Worm (Caenorhabditis elegans): Measurements from ENCODE around the gene srg-29.

The srg-29 gene

DNA sequence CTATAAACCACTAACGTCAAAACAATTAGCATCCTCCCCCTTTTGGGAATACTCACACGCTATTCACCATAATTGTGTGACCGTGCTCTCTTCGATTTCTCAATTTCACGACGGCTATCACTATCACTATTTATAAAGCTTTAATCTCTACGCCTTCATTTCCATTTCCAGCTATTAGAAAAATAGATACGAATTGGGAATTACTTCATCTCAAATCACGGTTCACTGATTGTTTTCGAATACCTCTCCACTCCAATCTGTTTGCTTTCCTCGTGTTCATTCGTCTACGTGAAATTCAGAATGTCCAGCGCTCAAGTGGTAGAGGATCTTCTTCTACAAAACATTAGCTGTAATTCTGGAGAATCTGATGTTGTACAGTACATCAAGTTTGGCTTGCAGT lies at the start of gene srg-29:
srg-29 (plus strand) TSS at position 301 of the 400 bp plus-strand sequence.
- no peak for TF ChIP-seq W03F9.2 (tag; optimal IDR thresholded peaks at IDR 0.05)
- no peak for TF ChIP-seq him-1 (tag; optimal IDR thresholded peaks at IDR 0.05)
- no peak for TF ChIP-seq dao-5 (tag; optimal IDR thresholded peaks at IDR 0.05)

DNA sequence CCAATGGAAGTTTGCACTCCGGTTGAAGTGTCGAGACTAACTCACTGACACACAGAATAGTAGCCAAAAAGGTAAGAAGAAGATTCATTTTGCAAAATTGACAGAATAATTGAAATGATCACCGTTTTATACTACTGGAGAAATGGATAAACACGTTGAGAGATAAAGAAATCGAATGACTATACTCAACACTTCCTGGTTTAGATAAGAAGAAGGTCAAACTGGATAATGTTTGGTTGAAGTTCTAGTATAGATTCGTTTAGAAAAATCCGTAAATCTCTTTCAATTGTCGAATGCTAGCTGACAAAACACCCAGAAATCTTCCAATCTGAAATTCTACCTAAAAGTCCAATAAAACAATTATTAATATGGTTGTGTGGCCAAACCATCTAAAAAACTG lies 49.7 kb upstream of the srg-29 start, which contains the start of gene Y49G5A.1:
Y49G5A.1 (minus strand) TSS at position 101 of the 400 bp plus-strand sequence.
- TF ChIP-seq him-1 (tag; optimal IDR thresholded peaks at IDR 0.05) (no peak), W03F9.2 (tag; optimal IDR thresholded peaks at IDR 0.05) (no peak), dao-5 (tag; optimal IDR thresholded peaks at IDR 0.05) (no peak)

DNA sequence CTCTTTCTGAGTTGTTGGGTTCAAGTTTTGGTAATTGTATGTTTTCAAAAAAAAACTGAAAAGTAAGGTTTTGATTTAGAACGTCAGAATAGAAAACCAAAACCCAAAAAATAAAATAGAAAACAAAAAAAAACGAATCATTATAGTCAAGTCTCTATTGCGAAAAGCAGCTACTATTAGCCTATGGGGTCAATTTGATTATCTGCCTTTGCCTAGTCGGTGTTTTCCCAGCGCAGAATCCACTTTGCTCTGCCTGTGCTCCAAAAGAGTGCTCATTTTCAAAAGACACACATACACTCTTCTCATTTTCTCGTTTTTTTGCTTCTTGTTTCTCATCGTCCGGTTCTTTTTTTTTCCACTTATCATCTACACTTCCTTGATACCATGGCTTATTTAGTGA lies 48.3 kb upstream of the srg-29 start:
- no peak for TF ChIP-seq him-1 (tag; optimal IDR thresholded peaks at IDR 0.05)
- TF ChIP-seq W03F9.2 (tag; optimal IDR thresholded peaks at IDR 0.05) = no peak
- no peak for TF ChIP-seq dao-5 (tag; optimal IDR thresholded peaks at IDR 0.05)

DNA sequence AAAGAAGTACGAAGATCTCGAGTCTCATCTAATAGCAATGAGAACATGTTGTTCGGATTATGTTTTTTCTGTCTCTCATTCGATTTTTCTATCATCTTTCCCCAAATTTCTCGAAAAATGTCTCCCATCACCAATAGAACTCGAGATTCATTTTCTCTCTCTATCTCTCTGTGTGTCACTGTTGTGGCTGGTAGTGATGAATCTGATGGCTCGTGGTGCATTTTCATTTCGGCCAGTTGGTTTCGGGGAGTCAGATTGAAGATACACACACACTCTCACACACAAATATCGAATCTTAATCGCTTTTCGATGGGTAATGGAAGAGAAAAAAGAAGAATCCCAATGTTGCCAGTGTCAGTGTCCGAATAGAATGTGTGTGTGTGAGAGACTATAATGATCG lies 41.0 kb upstream of the srg-29 start:
- TF ChIP-seq him-1 (tag; optimal IDR thresholded peaks at IDR 0.05) = no peak
- TF ChIP-seq W03F9.2 (tag; optimal IDR thresholded peaks at IDR 0.05) = no peak

DNA sequence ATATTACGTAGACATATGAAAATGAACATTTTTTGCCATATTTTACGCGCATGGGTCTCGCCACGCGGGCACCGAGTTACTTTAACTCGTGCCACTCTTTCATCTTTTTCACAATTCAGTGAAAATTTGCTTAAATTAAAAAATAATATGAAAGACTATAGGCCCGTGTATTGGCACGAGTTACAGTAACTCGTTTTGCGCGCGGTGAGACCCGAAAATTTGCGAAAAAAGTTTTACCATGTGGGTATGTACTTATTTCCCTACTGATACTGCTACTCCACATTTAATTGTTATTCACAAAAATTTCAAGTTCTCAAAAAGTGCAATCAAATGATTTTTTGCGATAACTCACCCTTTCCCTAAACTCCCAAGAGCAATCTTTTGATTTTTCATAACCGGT lies 39.2 kb upstream of the srg-29 start:
- TF ChIP-seq him-1 (tag; optimal IDR thresholded peaks at IDR 0.05) = no peak
- TF ChIP-seq W03F9.2 (tag; optimal IDR thresholded peaks at IDR 0.05) = no peak
- TF ChIP-seq dao-5 (tag; optimal IDR thresholded peaks at IDR 0.05) = no peak

DNA sequence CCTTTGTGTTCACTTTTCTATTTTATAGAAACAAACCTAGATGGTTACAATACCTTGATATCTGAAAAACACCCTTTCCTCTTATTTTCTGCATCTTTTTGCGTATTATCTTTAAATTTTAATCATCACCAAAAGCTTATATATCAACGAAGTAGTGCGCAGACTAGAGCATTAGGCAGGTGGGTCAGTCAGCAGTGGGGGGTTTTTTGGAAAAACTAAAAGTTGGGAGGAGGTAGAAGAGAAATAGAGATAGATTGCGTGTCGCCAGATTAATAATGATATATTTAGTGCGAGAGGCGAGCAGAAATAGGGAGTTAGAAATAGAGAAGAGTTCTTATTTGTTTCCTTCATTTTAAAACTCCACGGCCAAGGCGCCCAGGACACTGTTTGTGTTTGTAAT lies 35.8 kb upstream of the srg-29 start:
- TF ChIP-seq dao-5 (tag; optimal IDR thresholded peaks at IDR 0.05) (no peak), him-1 (tag; optimal IDR thresholded peaks at IDR 0.05) (no peak), W03F9.2 (tag; optimal IDR thresholded peaks at IDR 0.05) (no peak)

DNA sequence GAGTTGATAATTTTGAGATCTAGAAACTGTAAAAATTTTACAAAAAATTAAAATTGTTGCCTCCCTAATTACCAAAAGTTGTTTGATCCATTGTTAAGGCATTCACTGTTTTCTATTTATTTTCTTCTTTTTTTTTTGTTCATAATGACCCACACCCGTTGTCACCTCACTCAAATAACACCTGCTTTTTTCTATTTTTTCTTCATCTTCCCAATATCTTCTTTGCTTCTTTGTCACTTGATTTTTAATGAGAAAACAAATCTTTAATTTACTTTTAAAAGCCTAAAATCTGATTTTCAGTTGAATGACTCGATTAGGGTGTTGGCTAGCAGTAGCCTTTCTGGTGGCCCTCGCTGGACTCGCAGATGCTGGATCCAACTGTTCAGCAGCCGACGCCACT lies 33.6 kb upstream of the srg-29 start, which contains the start of gene ncx-2:
ncx-2 (plus strand) TSS at position 301 of the 400 bp plus-strand sequence.
- TF ChIP-seq W03F9.2 (tag; optimal IDR thresholded peaks at IDR 0.05) (no peak), him-1 (tag; optimal IDR thresholded peaks at IDR 0.05) (no peak), dao-5 (tag; optimal IDR thresholded peaks at IDR 0.05) (no peak)

DNA sequence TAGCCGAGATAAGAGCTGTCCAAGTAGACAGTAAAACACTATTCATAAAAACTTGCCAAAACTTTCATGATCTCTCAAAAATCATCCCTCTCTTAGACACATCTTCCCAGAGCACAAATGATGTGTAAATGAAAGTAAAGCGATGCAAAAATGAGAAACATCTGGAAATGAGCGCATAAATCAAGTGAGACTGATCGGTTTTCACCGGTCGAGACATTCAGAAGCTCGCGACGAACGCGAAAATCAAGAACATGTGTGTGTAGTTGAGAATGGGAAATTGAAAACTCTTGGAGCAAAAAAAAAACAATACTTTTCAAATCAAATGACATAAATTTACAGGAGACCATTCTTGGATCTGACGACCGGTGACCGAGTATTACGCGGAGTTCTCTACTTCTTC lies 32.6 kb upstream of the srg-29 start:
- TF ChIP-seq him-1 (tag; optimal IDR thresholded peaks at IDR 0.05) = no peak

DNA sequence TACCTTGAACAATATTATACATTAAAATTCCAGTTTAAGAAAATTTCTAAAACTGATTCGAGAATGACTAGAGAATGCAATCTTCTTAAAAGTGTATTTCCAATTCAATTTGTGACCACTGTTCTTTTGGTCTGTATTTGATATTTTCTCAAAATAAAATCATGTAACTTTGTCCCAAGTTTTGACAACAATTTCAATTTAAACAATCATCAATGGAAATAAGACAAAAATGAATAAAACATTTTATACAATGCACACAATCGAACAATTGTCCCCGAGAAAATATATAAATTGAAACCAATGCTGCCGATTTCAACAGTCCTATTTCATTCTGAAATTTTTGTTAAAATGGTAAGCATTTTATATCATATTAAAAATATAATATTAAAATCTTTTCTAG lies 25.3 kb upstream of the srg-29 start, which contains the start of gene C10G8.4:
C10G8.4 (plus strand) TSS at position 301 of the 400 bp plus-strand sequence.
- no peak for TF ChIP-seq dao-5 (tag; optimal IDR thresholded peaks at IDR 0.05)
- no peak for TF ChIP-seq him-1 (tag; optimal IDR thresholded peaks at IDR 0.05)
- TF ChIP-seq W03F9.2 (tag; optimal IDR thresholded peaks at IDR 0.05) = no peak

DNA sequence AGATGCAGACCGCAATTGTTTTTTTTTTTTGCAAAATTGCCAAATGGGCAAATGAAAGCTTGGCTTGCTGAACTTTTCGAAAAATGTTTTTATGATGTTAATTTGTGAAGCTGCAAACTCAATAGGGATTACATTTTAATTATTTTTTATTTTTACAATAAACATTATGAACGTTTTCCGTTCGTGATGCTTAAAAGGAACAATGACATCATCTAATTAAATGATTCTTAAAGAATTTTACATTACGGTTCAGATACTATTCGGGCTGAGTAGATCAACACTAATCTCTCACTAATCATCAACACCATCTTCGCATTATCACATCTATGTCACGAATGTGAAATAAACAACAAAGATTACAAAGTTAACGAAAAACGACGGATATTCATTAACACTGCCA lies 24.5 kb upstream of the srg-29 start, which contains the start of gene C10G8.3:
C10G8.3 (plus strand) TSS at position 301 of the 400 bp plus-strand sequence.
- no peak for TF ChIP-seq dao-5 (tag; optimal IDR thresholded peaks at IDR 0.05)
- no peak for TF ChIP-seq W03F9.2 (tag; optimal IDR thresholded peaks at IDR 0.05)
- no peak for TF ChIP-seq him-1 (tag; optimal IDR thresholded peaks at IDR 0.05)

DNA sequence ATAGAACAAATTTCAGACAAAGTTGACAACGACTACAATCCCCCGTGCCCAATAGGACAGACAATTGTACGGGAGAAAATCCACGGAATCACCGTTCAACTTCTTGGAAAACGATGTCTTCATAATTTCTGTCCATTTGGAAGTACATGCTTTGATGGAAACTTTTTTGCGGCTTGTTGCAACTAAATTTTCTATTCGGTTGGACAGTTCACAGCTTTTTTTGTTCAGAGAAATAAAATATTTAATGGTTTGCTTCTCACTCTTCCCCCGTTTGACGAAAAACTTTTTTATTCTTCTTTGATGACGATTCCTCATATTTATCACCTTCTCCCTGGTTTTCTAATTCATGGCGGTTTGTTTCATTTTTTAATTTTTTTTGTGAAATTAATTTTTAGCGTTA lies 22.9 kb upstream of the srg-29 start, which contains the start of gene C10G8.2:
C10G8.2 (plus strand) TSS at position 301 of the 400 bp plus-strand sequence.
- TF ChIP-seq W03F9.2 (tag; optimal IDR thresholded peaks at IDR 0.05) (no peak), him-1 (tag; optimal IDR thresholded peaks at IDR 0.05) (no peak)

DNA sequence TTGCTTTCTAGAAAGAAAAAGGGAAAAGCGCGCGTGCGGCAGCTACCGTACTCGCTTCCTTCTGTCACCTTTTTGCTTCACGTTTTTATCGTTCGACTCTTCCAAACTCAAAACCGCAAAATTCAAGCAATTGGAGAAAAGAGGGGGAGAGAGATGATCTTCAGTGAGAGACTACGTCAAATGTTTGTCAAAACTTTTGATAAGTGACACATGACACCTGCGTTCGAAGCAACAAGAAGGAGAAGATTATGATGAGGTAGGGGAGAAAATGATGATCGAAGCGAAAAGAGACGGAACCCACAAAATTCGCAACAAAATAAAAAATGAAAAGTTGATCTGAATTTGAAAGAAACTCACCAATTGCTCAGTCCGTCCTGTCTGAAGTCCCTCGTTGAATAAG lies 18.6 kb upstream of the srg-29 start:
- TF ChIP-seq W03F9.2 (tag; optimal IDR thresholded peaks at IDR 0.05) (no peak), him-1 (tag; optimal IDR thresholded peaks at IDR 0.05) (no peak), dao-5 (tag; optimal IDR thresholded peaks at IDR 0.05) (no peak)

DNA sequence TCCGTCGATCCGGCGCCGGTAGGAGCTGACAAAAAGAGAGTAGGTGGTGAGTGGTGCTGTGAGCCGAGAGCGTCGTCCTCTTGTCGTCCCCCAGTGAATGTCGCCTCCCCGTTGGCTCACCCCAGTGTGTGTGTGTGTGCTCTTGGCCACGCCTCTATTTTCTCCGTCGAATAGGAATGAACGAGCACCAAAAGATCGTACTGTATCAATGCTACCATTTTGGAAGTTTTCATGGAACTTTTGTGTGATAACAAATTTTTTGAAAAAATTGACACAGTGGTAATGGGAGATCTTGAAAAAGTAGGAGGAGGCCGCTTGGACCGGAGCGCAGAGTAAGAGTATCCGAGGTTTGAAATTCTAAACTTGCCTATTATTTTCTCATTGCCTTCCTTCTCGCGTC lies 17.5 kb upstream of the srg-29 start, which contains the start of gene ceh-34:
ceh-34 (minus strand) TSS at position 101 of the 400 bp plus-strand sequence.
- TF ChIP-seq him-1 (tag; optimal IDR thresholded peaks at IDR 0.05) = no peak
- no peak for TF ChIP-seq dao-5 (tag; optimal IDR thresholded peaks at IDR 0.05)

DNA sequence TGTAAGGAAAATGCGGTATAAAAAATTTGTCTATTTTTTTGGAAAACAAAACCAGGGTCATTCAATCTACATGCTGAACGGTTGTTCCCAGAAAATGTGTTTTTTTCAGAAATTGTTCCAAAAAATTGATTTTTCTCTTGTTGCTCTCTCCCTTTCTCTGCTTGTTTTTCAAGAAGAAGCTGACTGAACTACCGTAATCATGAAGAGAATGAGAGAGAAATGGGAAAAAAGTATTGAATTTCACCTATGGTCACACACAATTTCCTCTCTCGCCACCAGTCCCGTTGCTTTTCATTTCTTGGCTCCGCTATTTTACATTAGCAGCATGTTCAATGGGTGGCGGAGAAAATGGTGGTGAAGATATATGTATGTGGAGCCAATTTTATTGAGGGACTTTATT lies 14.2 kb upstream of the srg-29 start:
- TF ChIP-seq him-1 (tag; optimal IDR thresholded peaks at IDR 0.05) (no peak), dao-5 (tag; optimal IDR thresholded peaks at IDR 0.05) (no peak), W03F9.2 (tag; optimal IDR thresholded peaks at IDR 0.05) (no peak)

DNA sequence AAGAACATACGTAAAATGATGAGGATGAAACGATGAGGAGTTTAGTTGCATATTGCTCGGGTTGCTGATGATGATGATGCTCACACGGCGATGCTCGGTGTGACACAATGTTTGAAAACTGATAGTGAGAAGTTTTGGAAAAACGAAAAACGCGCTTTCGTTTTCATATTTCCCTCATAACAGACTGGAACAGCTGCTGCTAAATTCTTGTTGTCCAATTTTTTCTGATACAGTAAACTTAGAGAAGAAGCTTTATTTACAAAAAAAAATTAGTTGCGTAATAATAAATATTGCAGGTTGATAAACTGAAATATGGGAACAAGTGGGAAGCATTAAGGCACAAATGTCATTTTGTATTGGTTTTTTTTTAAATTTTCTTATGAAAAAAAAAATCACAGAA lies 12.4 kb upstream of the srg-29 start, which contains the start of gene ceh-33:
ceh-33 (minus strand) TSS at position 101 of the 400 bp plus-strand sequence.
- TF ChIP-seq W03F9.2 (tag; optimal IDR thresholded peaks at IDR 0.05) = no peak
- TF ChIP-seq dao-5 (tag; optimal IDR thresholded peaks at IDR 0.05) = no peak
- TF ChIP-seq him-1 (tag; optimal IDR thresholded peaks at IDR 0.05) = no peak

All from whole organism, L4/young adult.